Worm (Caenorhabditis elegans) whole organism, mixed stage, embryonic: Measurements from ENCODE around the gene nlp-31.

Experiments used
- M03D4.4 ChIP-seq: sonication (generic microtip); optimal IDR thresholded peaks from 2 replicates; lab custom pipeline; 2017; ENCODE audit warnings: mild to moderate bottlenecking, missing genetic modification characterization, missing compliant biosample characterization
- bed-3 ChIP-seq: fragments of 200-800 bp; sonication (Bioruptor generic); optimal IDR thresholded peaks from 3 replicates; lab custom pipeline; 2018; ENCODE audit warnings: mild to moderate bottlenecking, missing genetic modification characterization, moderate library complexity, missing compliant biosample characterization
- ceh-39 ChIP-seq: fragments of 150-350 bp; optimal IDR thresholded peaks from 2 replicates; lab custom pipeline; 2014; ENCODE audit warnings: missing biosample characterization, missing genetic modification characterization
- ceh-43 ChIP-seq: fragments of 200-800 bp; sonication (Bioruptor generic); optimal IDR thresholded peaks from 2 replicates; lab custom pipeline; 2018; ENCODE audit warnings: mild to moderate bottlenecking, missing genetic modification characterization, moderate library complexity, missing compliant biosample characterization
- ceh-83 ChIP-seq: fragments of 200-800 bp; sonication (Bioruptor generic); optimal IDR thresholded peaks from 2 replicates; lab custom pipeline; 2018; ENCODE audit warnings: mild to moderate bottlenecking, missing genetic modification characterization, missing compliant biosample characterization
- ces-1 ChIP-seq: fragments of 150-350 bp; optimal IDR thresholded peaks from 2 replicates; lab custom pipeline; 2014; ENCODE audit warnings: missing biosample characterization, missing genetic modification reagents, missing genetic modification characterization
- cnd-1 ChIP-seq: fragments of 200-800 bp; sonication (Bioruptor generic); optimal IDR thresholded peaks from 2 replicates; lab custom pipeline; 2018; ENCODE audit warnings: mild to moderate bottlenecking, missing genetic modification characterization, missing compliant biosample characterization
- drap-1 ChIP-seq: fragments of 200-800 bp; sonication (Bioruptor generic); optimal IDR thresholded peaks from 3 replicates; lab custom pipeline; 2018; ENCODE audit warnings: mild to moderate bottlenecking, missing genetic modification characterization, missing compliant biosample characterization
- elt-1 ChIP-seq: sonication (generic microtip); optimal IDR thresholded peaks from 2 replicates; lab custom pipeline; 2017; ENCODE audit warnings: missing genetic modification characterization, mild to moderate bottlenecking, missing compliant biosample characterization, antibody characterized with exemption, moderate library complexity, borderline replicate concordance; ENCODE audit not compliant: insufficient read depth
- elt-3 ChIP-seq: fragments of 150-350 bp; optimal IDR thresholded peaks from 2 replicates; lab custom pipeline; 2014; ENCODE audit warnings: missing biosample characterization, missing genetic modification characterization
- flh-1 ChIP-seq: fragments of 200-800 bp; sonication (Bioruptor generic); optimal IDR thresholded peaks from 2 replicates; lab custom pipeline; 2018; ENCODE audit warnings: mild to moderate bottlenecking, missing genetic modification characterization, moderate library complexity, missing compliant biosample characterization
- ham-2 ChIP-seq: fragments of 200-800 bp; sonication (Bioruptor generic); optimal IDR thresholded peaks from 2 replicates; lab custom pipeline; 2018; ENCODE audit warnings: mild to moderate bottlenecking, missing genetic modification characterization, missing compliant biosample characterization
- hlh-1 ChIP-seq: fragments of 150-350 bp; optimal IDR thresholded peaks from 2 replicates; lab custom pipeline; 2014; ENCODE audit warnings: missing biosample characterization, missing genetic modification reagents, missing genetic modification characterization
- lin-13 ChIP-seq: fragments of 150-350 bp; optimal IDR thresholded peaks from 2 replicates; lab custom pipeline; 2014; ENCODE audit warnings: missing biosample characterization, missing genetic modification characterization
- lin-32 ChIP-seq: fragments of 200-800 bp; sonication (Bioruptor generic); optimal IDR thresholded peaks from 2 replicates; lab custom pipeline; 2018; ENCODE audit warnings: mild to moderate bottlenecking, missing genetic modification characterization, missing compliant biosample characterization
- lsy-2 ChIP-seq: fragments of 150-350 bp; optimal IDR thresholded peaks from 2 replicates; lab custom pipeline; 2014; ENCODE audit warnings: missing biosample characterization, missing genetic modification characterization
- mab-5 ChIP-seq: fragments of 150-350 bp; optimal IDR thresholded peaks from 2 replicates; lab custom pipeline; 2014; ENCODE audit warnings: missing biosample characterization, missing genetic modification characterization
- mep-1 ChIP-seq: fragments of 150-350 bp; optimal IDR thresholded peaks from 2 replicates; lab custom pipeline; 2017; ENCODE audit warnings: missing biosample characterization, missing genetic modification reagents, missing genetic modification characterization, inconsistent platforms
- mls-2 ChIP-seq: sonication (generic microtip); optimal IDR thresholded peaks from 2 replicates; lab custom pipeline; 2016; ENCODE audit warnings: mild to moderate bottlenecking, missing genetic modification characterization, moderate library complexity, missing compliant biosample characterization
- nhr-12 ChIP-seq: fragments of 150-350 bp; optimal IDR thresholded peaks from 2 replicates; lab custom pipeline; 2014; ENCODE audit warnings: missing biosample characterization, missing genetic modification characterization
- nhr-2 ChIP-seq: fragments of 150-350 bp; optimal IDR thresholded peaks from 2 replicates; lab custom pipeline; 2014; ENCODE audit warnings: missing biosample characterization, missing genetic modification characterization
- nhr-237 ChIP-seq: fragments of 150-350 bp; optimal IDR thresholded peaks from 2 replicates; lab custom pipeline; 2014; ENCODE audit warnings: missing biosample characterization, missing genetic modification characterization
- nhr-28 ChIP-seq: fragments of 150-350 bp; optimal IDR thresholded peaks from 2 replicates; lab custom pipeline; 2014; ENCODE audit warnings: missing biosample characterization, missing genetic modification characterization
- nhr-76 ChIP-seq: sonication (generic microtip); optimal IDR thresholded peaks from 2 replicates; lab custom pipeline; 2017; ENCODE audit warnings: missing biosample characterization, missing genetic modification characterization
- sem-2 ChIP-seq: fragments of 200-800 bp; sonication (Bioruptor generic); optimal IDR thresholded peaks from 2 replicates; lab custom pipeline; 2018; ENCODE audit warnings: mild to moderate bottlenecking, missing genetic modification characterization, missing compliant biosample characterization
- snpc-4 ChIP-seq: fragments of 150-350 bp; optimal IDR thresholded peaks from 2 replicates; lab custom pipeline; 2014; ENCODE audit warnings: missing biosample characterization, missing genetic modification characterization
- tbx-8 ChIP-seq: fragments of 200-800 bp; sonication (Bioruptor generic); optimal IDR thresholded peaks from 2 replicates; lab custom pipeline; 2018; ENCODE audit warnings: mild to moderate bottlenecking, missing genetic modification characterization, moderate library complexity, missing compliant biosample characterization
- unc-120 ChIP-seq: sonication (generic microtip); optimal IDR thresholded peaks from 2 replicates; lab custom pipeline; 2017; ENCODE audit warnings: missing genetic modification characterization, missing compliant biosample characterization; ENCODE audit not compliant: poor library complexity, severe bottlenecking
- unc-39 ChIP-seq: fragments of 150-350 bp; optimal IDR thresholded peaks from 2 replicates; lab custom pipeline; 2014; ENCODE audit warnings: missing biosample characterization, missing genetic modification characterization
- unc-62 ChIP-seq: fragments of 150-350 bp; optimal IDR thresholded peaks from 2 replicates; lab custom pipeline; 2014; ENCODE audit warnings: missing biosample characterization, missing genetic modification reagents, missing genetic modification characterization
- zip-8 ChIP-seq: fragments of 150-350 bp; optimal IDR thresholded peaks from 2 replicates; lab custom pipeline; 2014; ENCODE audit warnings: missing biosample characterization, missing genetic modification characterization

Gene nlp-31

ce11 chrV:3980228-3980933, 526 bp downstream of the nlp-31 start:
- TF ChIP-seq ceh-39 (tag; lab: Kevin White, UChicago) (no peak), snpc-4 (tag; lab: Kevin White, UChicago) (no peak), nhr-2 (tag; lab: Kevin White, UChicago) (no peak), cnd-1 (no peak), bed-3 (GFP tag; lab: Kevin White, UChicago) (no peak), lin-13 (tag; lab: Kevin White, UChicago) (no peak), M03D4.4 (tag; lab: Kevin White, UChicago) (no peak), mls-2 (no peak), sem-2 (no peak), unc-120 (no peak)
- TF ChIP-seq, all 35 proteins: peak for 0

ce11 chrV:3981680-3982079, 1.8 kb downstream of the nlp-31 start, which contains the start of gene nlp-30:
Gene nlp-30, plus strand, starts transcription at chrV:3981980.
- TF ChIP-seq flh-1 (no peak), snpc-4 (tag; lab: Kevin White, UChicago) (no peak), drap-1 (GFP tag; lab: Kevin White, UChicago) (no peak), ceh-39 (tag; lab: Kevin White, UChicago) (no peak), nhr-76 (tag; lab: Kevin White, UChicago) (no peak), mab-5 (tag; lab: Kevin White, UChicago) (no peak), unc-62 (GFP tag; lab: Kevin White, UChicago) (no peak), nhr-2 (tag; lab: Kevin White, UChicago) (no peak), hlh-1 (tag; lab: Kevin White, UChicago) (no peak), ceh-83 (GFP tag; lab: Kevin White, UChicago) (no peak), lin-13 (tag; lab: Kevin White, UChicago) (no peak), mep-1 (no peak), M03D4.4 (tag; lab: Kevin White, UChicago) (no peak), tbx-8 (GFP tag; lab: Kevin White, UChicago) (no peak), bed-3 (GFP tag; lab: Kevin White, UChicago) (no peak), nhr-237 (tag; lab: Kevin White, UChicago) (no peak), ces-1 (no peak), unc-39 (no peak), zip-8 (no peak), elt-1 (tag; lab: Kevin White, UChicago) (no peak)

ce11 chrV:3984178-3984577, 4.3 kb downstream of the nlp-31 start, which contains the start of gene nlp-29:
Gene nlp-29, plus strand, starts transcription at chrV:3984425.
- TF ChIP-seq bed-3 (GFP tag; lab: Kevin White, UChicago): no peak
- no peak for TF ChIP-seq unc-39
- TF ChIP-seq lin-13 (tag; lab: Kevin White, UChicago): no peak
- no peak for TF ChIP-seq unc-120
- TF ChIP-seq drap-1 (GFP tag; lab: Kevin White, UChicago): no peak
- TF ChIP-seq lin-32 (GFP tag; lab: Kevin White, UChicago): no peak
- no peak for TF ChIP-seq ceh-43 (GFP tag; lab: Kevin White, UChicago)
- TF ChIP-seq nhr-12 (tag; lab: Kevin White, UChicago): no peak
- no peak for TF ChIP-seq ces-1

- no peak for TF ChIP-seq lsy-2 (tag; lab: Kevin White, UChicago)
- TF ChIP-seq zip-8: no peak
- no peak for TF ChIP-seq nhr-28 (tag; lab: Kevin White, UChicago)
- TF ChIP-seq ham-2 (GFP tag; lab: Kevin White, UChicago): no peak
- no peak for TF ChIP-seq tbx-8 (GFP tag; lab: Kevin White, UChicago)
- TF ChIP-seq unc-39: no peak
- TF ChIP-seq drap-1 (GFP tag; lab: Kevin White, UChicago): no peak
- no peak for TF ChIP-seq nhr-237 (tag; lab: Kevin White, UChicago)
- no peak for TF ChIP-seq elt-3 (tag; lab: Kevin White, UChicago)
- no peak for TF ChIP-seq hlh-1 (tag; lab: Kevin White, UChicago)
- TF ChIP-seq ces-1: no peak
- no peak for TF ChIP-seq ceh-43 (GFP tag; lab: Kevin White, UChicago)
- TF ChIP-seq ceh-39 (tag; lab: Kevin White, UChicago): no peak
These were observed 5.2 kb downstream of the nlp-31 start for ce11 chrV:3985104-3985503.
